Worm (Caenorhabditis elegans) whole organism, early embryonic: ENCODE results near the gene nhr-286.

Experiments used
- F13C5.2 ChIP-seq: sonication (generic microtip); optimal IDR thresholded peaks from 2 replicates; lab custom pipeline; 2017; ENCODE audit warnings: mild to moderate bottlenecking, missing genetic modification characterization, inconsistent platforms, missing compliant biosample characterization
- aly-1 ChIP-seq: sonication (generic microtip); optimal IDR thresholded peaks from 2 replicates; lab custom pipeline; 2016; ENCODE audit warnings: missing genetic modification characterization, missing compliant biosample characterization
- ama-1 ChIP-seq: fragments of 150-350 bp; optimal IDR thresholded peaks from 2 replicates; lab custom pipeline; 2014
- ceh-13 ChIP-seq: fragments of 200-800 bp; sonication (Bioruptor generic); optimal IDR thresholded peaks from 2 replicates; lab custom pipeline; 2018; ENCODE audit warnings: mild to moderate bottlenecking, missing genetic modification characterization, missing compliant biosample characterization
- ets-7 ChIP-seq: sonication (generic microtip); optimal IDR thresholded peaks from 2 replicates; lab custom pipeline; 2016; ENCODE audit warnings: missing genotype, missing genetic modification characterization, missing compliant biosample characterization
- flt-1 ChIP-seq: fragments of 200-800 bp; sonication (Bioruptor generic); IDR thresholded peaks from 2 replicates; pipeline ENCODE4 v1.3.6; 2022; ENCODE audit warnings: missing genetic modification characterization, missing compliant biosample characterization
- hmbx-1 ChIP-seq: sonication (generic microtip); optimal IDR thresholded peaks from 2 replicates; lab custom pipeline; 2016; ENCODE audit warnings: mild to moderate bottlenecking, missing genetic modification characterization, missing compliant biosample characterization
- hnd-1 ChIP-seq: sonication (generic microtip); optimal IDR thresholded peaks from 2 replicates; lab custom pipeline; 2016; ENCODE audit warnings: missing genetic modification characterization, missing compliant biosample characterization
- scrt-1 ChIP-seq: fragments of 200-800 bp; sonication (Bioruptor generic); IDR thresholded peaks from 2 replicates; pipeline ENCODE4 v1.3.6; 2022; ENCODE audit warnings: missing genetic modification characterization, missing compliant biosample characterization
- tbx-11 ChIP-seq: fragments of 200-800 bp; sonication (Bioruptor generic); IDR thresholded peaks from 2 replicates; pipeline ENCODE4 v1.3.6; 2022; ENCODE audit warnings: missing genetic modification characterization, missing compliant biosample characterization

ce11 chrV:7112223-7112622, 20.8 kb upstream of the nhr-286 start:
- no peak for TF ChIP-seq ama-1
- TF ChIP-seq hnd-1 (tag; lab: Kevin White, UChicago): no peak
- no peak for TF ChIP-seq tbx-11 (GFP tag; lab: Robert Waterston, UW)
- no peak for TF ChIP-seq F13C5.2 (tag; lab: Kevin White, UChicago)
- no peak for TF ChIP-seq scrt-1 (GFP tag; lab: Robert Waterston, UW)
- no peak for TF ChIP-seq ets-7 (tag; lab: Kevin White, UChicago)
- no peak for TF ChIP-seq aly-1 (tag; lab: Kevin White, UChicago)
- no peak for TF ChIP-seq ceh-13 (GFP tag; lab: Kevin White, UChicago)
- no peak for TF ChIP-seq flt-1
- TF ChIP-seq hmbx-1: no peak
